Fruit fly (Drosophila melanogaster): Measurements from ENCODE around the gene Nca.

- TF ChIP-seq ss (GFP tag; optimal IDR thresholded peaks at IDR 0.05): no peak
- no peak for TF ChIP-seq CG6276 (GFP tag; optimal IDR thresholded peaks at IDR 0.05)
- TF ChIP-seq Hr39 (GFP tag; optimal IDR thresholded peaks at IDR 0.05): no peak
- TF ChIP-seq topi (GFP tag; optimal IDR thresholded peaks at IDR 0.05): no peak
- no peak for TF ChIP-seq fd85E (GFP tag; optimal IDR thresholded peaks at IDR 0.05)
- no peak for TF ChIP-seq CG11902 (GFP tag; optimal IDR thresholded peaks at IDR 0.05)
- TF ChIP-seq Met (GFP tag; optimal IDR thresholded peaks at IDR 0.05): no peak
- TF ChIP-seq Blimp-1 (GFP tag; optimal IDR thresholded peaks at IDR 0.05): no peak
- TF ChIP-seq fd59A (GFP tag; optimal IDR thresholded peaks at IDR 0.05): no peak
- TF ChIP-seq Eip93F (GFP tag; optimal IDR thresholded peaks at IDR 0.05): no peak
- TF ChIP-seq CG7368 (GFP tag; optimal IDR thresholded peaks at IDR 0.05): no peak
- TF ChIP-seq Lpt (GFP tag; optimal IDR thresholded peaks at IDR 0.05): no peak
- TF ChIP-seq CG6163 (GFP tag; IDR thresholded peaks at IDR 0.05): no peak
Measured at dm6 chr3L:19953612-19954011, 38.1 kb upstream of the Nca start, which contains the start of gene CG42655.

All from whole organism, prepupa.